Worm (Caenorhabditis elegans) whole organism, young adult: Measurements from ENCODE around the gene T10B5.4.
A peak's percentile ranks its signal among the peaks of the same experiment; 100 is the strongest.

Experiments used
- B0019.2 ChIP-seq: fragments of 200-800 bp; sonication (Bioruptor generic); conservative IDR thresholded peaks from 2 replicates; pipeline ENCODE4 v1.3.6; 2022; ENCODE audit warnings: missing genetic modification reagents, missing genetic modification characterization, missing compliant biosample characterization
- D2030.7 ChIP-seq: fragments of 200-800 bp; sonication (Bioruptor generic); IDR thresholded peaks from 2 replicates; pipeline ENCODE4 v1.3.6; 2022; ENCODE audit warnings: missing genetic modification reagents, missing genetic modification characterization, missing compliant biosample characterization
- F22D6.2 ChIP-seq: sonication (generic microtip); optimal IDR thresholded peaks from 2 replicates; lab custom pipeline; 2016; ENCODE audit warnings: mild to moderate bottlenecking, missing genetic modification characterization, missing compliant biosample characterization
- F33H1.4 ChIP-seq: fragments of 200-800 bp; sonication (Bioruptor generic); IDR thresholded peaks from 2 replicates; pipeline ENCODE4 v1.3.6; 2022; ENCODE audit warnings: missing genetic modification reagents, missing genetic modification characterization, missing compliant biosample characterization
- F37B4.10 ChIP-seq: fragments of 200-800 bp; sonication (Bioruptor generic); IDR thresholded peaks from 2 replicates; pipeline ENCODE4 v1.3.6; 2022; ENCODE audit warnings: missing genetic modification characterization, missing compliant biosample characterization
- F49E8.2 ChIP-seq: sonication (generic microtip); optimal IDR thresholded peaks from 3 replicates; lab custom pipeline; 2017; ENCODE audit warnings: missing genetic modification characterization, mild to moderate bottlenecking, missing compliant biosample characterization, antibody characterized with exemption, moderate library complexity; ENCODE audit not compliant: insufficient read depth
- K12H6.12 ChIP-seq: fragments of 200-800 bp; sonication (Bioruptor generic); optimal IDR thresholded peaks from 2 replicates; lab custom pipeline; 2018; ENCODE audit warnings: mild to moderate bottlenecking, missing genetic modification characterization, missing compliant biosample characterization
- T07F8.4 ChIP-seq: sonication (generic microtip); optimal IDR thresholded peaks from 2 replicates; lab custom pipeline; 2016; ENCODE audit warnings: mild to moderate bottlenecking, missing genetic modification characterization, moderate library complexity, missing compliant biosample characterization
- Y53G8AR.9 ChIP-seq: fragments of 200-800 bp; sonication (Bioruptor generic); conservative IDR thresholded peaks from 2 replicates; pipeline ENCODE4 v1.3.6; 2022; ENCODE audit warnings: missing genetic modification reagents, missing genetic modification characterization, missing compliant biosample characterization
- Y95B8A.8 ChIP-seq: fragments of 200-800 bp; sonication (Bioruptor generic); IDR thresholded peaks from 2 replicates; pipeline ENCODE4 v1.3.6; 2022; ENCODE audit warnings: missing genetic modification reagents, missing genetic modification characterization, missing compliant biosample characterization
- akir-1 ChIP-seq: fragments of 200-800 bp; sonication (Bioruptor generic); optimal IDR thresholded peaks from 2 replicates; lab custom pipeline; 2018; ENCODE audit warnings: mild to moderate bottlenecking, missing genetic modification characterization, moderate library complexity, missing compliant biosample characterization
- aptf-3 ChIP-seq: fragments of 200-800 bp; sonication (Bioruptor generic); IDR thresholded peaks from 2 replicates; pipeline ENCODE4 v1.3.6; 2022; ENCODE audit warnings: missing genetic modification characterization, missing compliant biosample characterization
- athp-1 ChIP-seq: sonication (generic microtip); optimal IDR thresholded peaks from 2 replicates; lab custom pipeline; 2017; ENCODE audit warnings: mild to moderate bottlenecking, missing genetic modification characterization, missing compliant biosample characterization
- bed-1 ChIP-seq: fragments of 200-800 bp; sonication (Bioruptor generic); IDR thresholded peaks from 2 replicates; pipeline ENCODE4 v1.3.6; 2022; ENCODE audit warnings: missing genetic modification reagents, missing genetic modification characterization, missing compliant biosample characterization
- cebp-2 ChIP-seq: fragments of 200-800 bp; sonication (Bioruptor generic); IDR thresholded peaks from 2 replicates; pipeline ENCODE4 v1.3.6; 2022; ENCODE audit warnings: missing genetic modification characterization, missing compliant biosample characterization
- ceh-100 ChIP-seq: fragments of 200-800 bp; sonication (Bioruptor generic); IDR thresholded peaks from 2 replicates; pipeline ENCODE4 v1.3.6; 2022; ENCODE audit warnings: missing genetic modification reagents, missing genetic modification characterization, missing compliant biosample characterization
- ceh-58 ChIP-seq: fragments of 200-800 bp; sonication (Bioruptor generic); IDR thresholded peaks from 2 replicates; pipeline ENCODE4 v1.3.6; 2022; ENCODE audit warnings: missing genetic modification characterization, missing compliant biosample characterization
- ceh-91 ChIP-seq: fragments of 200-800 bp; sonication (Bioruptor generic); IDR thresholded peaks from 2 replicates; pipeline ENCODE4 v1.3.6; 2022; ENCODE audit warnings: missing genetic modification reagents, missing genetic modification characterization, missing compliant biosample characterization
- chd-7 ChIP-seq: sonication (generic microtip); optimal IDR thresholded peaks from 2 replicates; lab custom pipeline; 2016; ENCODE audit warnings: mild to moderate bottlenecking, missing genetic modification characterization, moderate library complexity, missing compliant biosample characterization
- dox-1 ChIP-seq: fragments of 200-800 bp; sonication (Bioruptor generic); IDR thresholded peaks from 2 replicates; pipeline ENCODE4 v1.3.6; 2022; ENCODE audit warnings: missing genetic modification reagents, missing genetic modification characterization, missing compliant biosample characterization
- dpl-1 ChIP-seq: fragments of 150-350 bp; optimal IDR thresholded peaks from 2 replicates; lab custom pipeline; 2014; ENCODE audit warnings: missing biosample characterization, missing genetic modification reagents, missing genetic modification characterization
- efl-1 ChIP-seq: fragments of 150-350 bp; optimal IDR thresholded peaks from 2 replicates; lab custom pipeline; 2014; ENCODE audit warnings: missing biosample characterization, missing genetic modification reagents, missing genetic modification characterization
- egl-44 ChIP-seq: fragments of 200-800 bp; sonication (Bioruptor generic); IDR thresholded peaks from 2 replicates; pipeline ENCODE4 v1.3.6; 2022; ENCODE audit warnings: missing genetic modification reagents, missing genetic modification characterization, missing compliant biosample characterization
- him-1 ChIP-seq: sonication (generic microtip); optimal IDR thresholded peaks from 2 replicates; lab custom pipeline; 2016; ENCODE audit warnings: missing genotype, missing genetic modification reagents, missing genetic modification characterization, missing compliant biosample characterization
- let-526 ChIP-seq: fragments of 200-800 bp; sonication (Bioruptor generic); IDR thresholded peaks from 2 replicates; pipeline ENCODE4 v1.3.6; 2022; ENCODE audit warnings: missing genetic modification reagents, missing genetic modification characterization, missing compliant biosample characterization
- let-607 ChIP-seq, 2 experiments: fragments of 200-800 bp in 1 of 2; sonication (Bioruptor generic) in 1 of 2; sonication (generic microtip) in 1 of 2; optimal IDR thresholded peaks; 2 replicates each; lab custom pipeline; 2016 to 2018; ENCODE audit warnings: mild to moderate bottlenecking in 2 of 2, missing compliant biosample characterization in 2 of 2, missing genetic modification characterization in 2 of 2, moderate library complexity in 2 of 2, missing genotype in 1 of 2
- lsl-1 ChIP-seq: fragments of 200-800 bp; sonication (Bioruptor generic); optimal IDR thresholded peaks from 2 replicates; lab custom pipeline; 2018; ENCODE audit warnings: mild to moderate bottlenecking, missing genetic modification characterization, moderate library complexity, missing compliant biosample characterization
- madf-6 ChIP-seq: fragments of 200-800 bp; sonication (Bioruptor generic); IDR thresholded peaks from 2 replicates; pipeline ENCODE4 v1.3.6; 2022; ENCODE audit warnings: missing genetic modification reagents, missing genetic modification characterization, missing compliant biosample characterization
- mcd-1 ChIP-seq: fragments of 200-800 bp; sonication (Bioruptor generic); IDR thresholded peaks from 2 replicates; pipeline ENCODE4 v1.3.6; 2022; ENCODE audit warnings: missing genetic modification reagents, missing genetic modification characterization, missing compliant biosample characterization
- mel-28 ChIP-seq: sonication (generic microtip); optimal IDR thresholded peaks from 2 replicates; lab custom pipeline; 2016; ENCODE audit warnings: borderline replicate concordance, mild to moderate bottlenecking, missing genetic modification characterization, missing compliant biosample characterization
- mxl-1 ChIP-seq: sonication (generic microtip); optimal IDR thresholded peaks from 2 replicates; lab custom pipeline; 2016; ENCODE audit warnings: missing genetic modification characterization, missing compliant biosample characterization
- nhr-120 ChIP-seq: fragments of 200-800 bp; sonication (Bioruptor generic); IDR thresholded peaks from 2 replicates; pipeline ENCODE4 v1.3.6; 2022; ENCODE audit warnings: missing genetic modification characterization, missing compliant biosample characterization
- nhr-179 ChIP-seq: sonication (generic microtip); optimal IDR thresholded peaks from 2 replicates; lab custom pipeline; 2016; ENCODE audit warnings: mild to moderate bottlenecking, missing genetic modification characterization, missing compliant biosample characterization
- nhr-27 ChIP-seq: fragments of 200-800 bp; sonication (Bioruptor generic); optimal IDR thresholded peaks from 2 replicates; lab custom pipeline; 2018; ENCODE audit warnings: mild to moderate bottlenecking, missing genetic modification characterization, moderate library complexity, missing compliant biosample characterization
- sptf-2 ChIP-seq: fragments of 200-800 bp; sonication (Bioruptor generic); optimal IDR thresholded peaks from 2 replicates; lab custom pipeline; 2018; ENCODE audit warnings: mild to moderate bottlenecking, missing genetic modification characterization, missing compliant biosample characterization
- tbp1 ChIP-seq: fragments of 200-800 bp; sonication (Bioruptor generic); optimal IDR thresholded peaks from 2 replicates; lab custom pipeline; 2018; ENCODE audit warnings: mild to moderate bottlenecking, missing genetic modification characterization, missing compliant biosample characterization
- tbx-9 ChIP-seq: sonication (generic microtip); optimal IDR thresholded peaks from 2 replicates; lab custom pipeline; 2016; ENCODE audit warnings: borderline replicate concordance, missing genetic modification characterization, inconsistent platforms, missing compliant biosample characterization
- xnd-1 ChIP-seq: sonication (generic microtip); optimal IDR thresholded peaks from 2 replicates; lab custom pipeline; 2016; ENCODE audit warnings: missing genotype, missing genetic modification reagents, missing genetic modification characterization, missing compliant biosample characterization
- ztf-18 ChIP-seq: sonication (generic microtip); optimal IDR thresholded peaks from 2 replicates; lab custom pipeline; 2016; ENCODE audit warnings: missing genotype, mild to moderate bottlenecking, missing genetic modification characterization, missing compliant biosample characterization
- ztf-26 ChIP-seq: sonication (generic microtip); optimal IDR thresholded peaks from 2 replicates; lab custom pipeline; 2017; ENCODE audit warnings: missing genetic modification characterization, missing compliant biosample characterization
- ztf-28 ChIP-seq: fragments of 200-800 bp; sonication (Bioruptor generic); IDR thresholded peaks from 2 replicates; pipeline ENCODE4 v1.3.6; 2022; ENCODE audit warnings: missing genetic modification reagents, missing genetic modification characterization, missing compliant biosample characterization

The T10B5.4 gene

ce11 chrV:1920105-1920504, 48.5 kb upstream of the T10B5.4 start, which contains the start of gene Y32G9A.12:
TSS of gene Y32G9A.12 (minus strand) at chrV:1920205.
- TF ChIP-seq mxl-1 (tag; lab: Kevin White, UChicago) (no peak), bed-1 (GFP tag; lab: Robert Waterston, UW) (no peak), akir-1 (no peak), let-526 (GFP tag; lab: Robert Waterston, UW) (no peak), Y95B8A.8 (GFP tag; lab: Robert Waterston, UW) (no peak), dox-1 (GFP tag; lab: Robert Waterston, UW) (no peak), mel-28 (tag; lab: Kevin White, UChicago) (no peak), ceh-58 (GFP tag; lab: Robert Waterston, UW) (no peak), T07F8.4 (no peak), nhr-27 (no peak), B0019.2 (GFP tag; lab: Robert Waterston, UW) (no peak), chd-7 (tag; lab: Kevin White, UChicago) (no peak), Y53G8AR.9 (GFP tag; lab: Robert Waterston, UW) (no peak), egl-44 (GFP tag; lab: Robert Waterston, UW) (no peak), ztf-26 (no peak), let-607 (tag; optimal IDR thresholded peaks at IDR 0.05; lab: Kevin White, UChicago) (no peak), F22D6.2 (tag; lab: Kevin White, UChicago) (no peak), K12H6.12 (no peak)
- TF ChIP-seq, all 124 proteins: peak for 0

DNA sequence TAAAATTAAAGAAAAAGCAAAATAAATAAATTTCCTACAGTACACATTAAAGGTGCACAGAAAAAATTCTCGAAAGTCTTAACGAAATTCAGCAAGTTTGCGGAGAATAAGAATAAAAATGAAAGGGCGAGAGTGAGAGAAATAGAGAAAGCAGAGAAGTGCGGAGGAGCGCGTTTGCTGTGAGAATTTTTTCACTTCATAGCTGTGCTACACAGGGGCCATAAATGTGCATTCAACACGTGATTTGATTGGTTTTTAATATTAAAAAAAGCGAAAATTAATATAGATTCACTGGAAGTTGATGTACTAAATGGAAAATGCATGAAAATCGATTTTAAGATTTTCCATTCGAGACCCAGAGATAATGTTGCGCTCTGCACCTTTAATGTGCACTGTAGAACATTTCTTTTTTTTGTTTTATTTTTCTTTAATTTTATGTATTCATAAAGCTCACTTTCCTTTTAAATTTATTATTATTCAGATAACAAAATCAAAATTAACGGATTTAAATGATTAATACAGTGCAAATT, 46.5 kb upstream of the T10B5.4 start, which contains the start of gene Y32G9A.2:
Y32G9A.2 (plus strand) TSS at position 480 of the 530 bp plus-strand sequence.
- peak; percentile 99 for TF ChIP-seq athp-1
- TF ChIP-seq mcd-1 (GFP tag; lab: Robert Waterston, UW) = peak; percentile 94
- TF ChIP-seq dpl-1 (GFP tag; lab: Kevin White, UChicago) = no peak
- no peak for TF ChIP-seq nhr-179 (tag; lab: Kevin White, UChicago)
- peak; percentile 23 for TF ChIP-seq ztf-18 (tag; lab: Kevin White, UChicago)
- peak; percentile 84 for TF ChIP-seq lsl-1 (GFP tag; lab: Kevin White, UChicago)
- peak; percentile 50 for TF ChIP-seq him-1 (tag; lab: Kevin White, UChicago)
- peak; percentile 26; the same call in 1 of the 2 replicates for TF ChIP-seq D2030.7 (GFP tag; lab: Robert Waterston, UW)
- peak; percentile 70 for TF ChIP-seq madf-6 (GFP tag; lab: Robert Waterston, UW)
- TF ChIP-seq xnd-1 (tag; lab: Kevin White, UChicago) = peak; percentile 66
- TF ChIP-seq efl-1 (GFP tag; lab: Kevin White, UChicago) = peak; percentile 32
- TF ChIP-seq F33H1.4 (GFP tag; lab: Robert Waterston, UW) = peak; percentile 76
- no peak for TF ChIP-seq T07F8.4
- peak; percentile 67 for TF ChIP-seq dox-1 (GFP tag; lab: Robert Waterston, UW)
- peak; percentile 46; the same call in 1 of the 2 replicates for TF ChIP-seq ceh-91

ce11 chrV:1911102-1911501, 39.5 kb upstream of the T10B5.4 start, which contains the start of gene Y32G9A.3:
TSS of gene Y32G9A.3 (plus strand) at chrV:1911402.
- TF ChIP-seq F49E8.2 (tag; lab: Kevin White, UChicago) = no peak
- TF ChIP-seq aptf-3 (GFP tag; lab: Robert Waterston, UW) = no peak
- no peak for TF ChIP-seq mel-28 (tag; lab: Kevin White, UChicago)
- TF ChIP-seq F37B4.10 (GFP tag; lab: Robert Waterston, UW) = no peak
- TF ChIP-seq ceh-100 (GFP tag; lab: Robert Waterston, UW) = no peak
- no peak for TF ChIP-seq let-526 (GFP tag; lab: Robert Waterston, UW)
- no peak for TF ChIP-seq T07F8.4
- TF ChIP-seq ztf-28 (GFP tag; lab: Robert Waterston, UW) = no peak
- TF ChIP-seq nhr-120 = no peak
- TF ChIP-seq cebp-2 (GFP tag; lab: Robert Waterston, UW) = no peak
- TF ChIP-seq tbx-9 (tag; lab: Kevin White, UChicago) = no peak
- TF ChIP-seq sptf-2 = no peak
- TF ChIP-seq xnd-1 (tag; lab: Kevin White, UChicago) = no peak
- TF ChIP-seq chd-7 (tag; lab: Kevin White, UChicago) = no peak
- no peak for TF ChIP-seq tbp1
- TF ChIP-seq, all 124 proteins: peak for 0
